Fruit fly (Drosophila melanogaster): ENCODE measurements around the gene Caper.

DNA sequence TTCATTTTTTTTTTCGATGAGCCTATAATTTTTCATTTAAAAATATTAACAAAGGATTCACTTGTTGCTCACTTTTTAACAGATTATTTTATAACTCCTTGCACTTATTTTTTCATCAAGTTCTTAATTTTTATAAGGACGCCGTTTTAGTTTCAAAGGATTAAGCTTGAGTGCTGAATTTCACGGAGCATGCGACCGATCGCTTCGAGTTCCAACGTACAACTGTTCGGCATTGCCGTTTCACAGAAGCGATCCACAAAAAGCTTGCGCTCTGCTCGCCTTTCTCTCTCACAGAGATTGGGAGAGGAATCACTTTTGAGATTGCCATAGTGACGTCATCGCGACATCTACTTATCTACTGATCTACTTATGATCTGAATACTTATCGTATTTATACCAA lies 51.9 kb downstream of the Caper start, which contains the start of gene Pvf2:
- TF ChIP-seq CG7045 (GFP tag; optimal IDR thresholded peaks at IDR 0.05) (no peak), CG14711 (tag; optimal IDR thresholded peaks at IDR 0.05) (no peak), Crg-1 (GFP tag; optimal IDR thresholded peaks at IDR 0.05) (no peak), CG7101 (tag; optimal IDR thresholded peaks at IDR 0.05) (no peak), CG11617 (GFP tag; optimal IDR thresholded peaks at IDR 0.05) (no peak), cic (GFP tag; optimal IDR thresholded peaks at IDR 0.05) (no peak), CG1620 (GFP tag; optimal IDR thresholded peaks at IDR 0.05) (no peak), toe (GFP tag; optimal IDR thresholded peaks at IDR 0.05) (no peak)
